Worm (Caenorhabditis elegans): Measurements from ENCODE around the gene srh-98.

- TF ChIP-seq nhr-77 (tag; optimal IDR thresholded peaks at IDR 0.05) (no peak), aha-1 (tag; optimal IDR thresholded peaks at IDR 0.05) (no peak), unc-62 (GFP tag; optimal IDR thresholded peaks at IDR 0.05) (no peak), grh-1 (GFP tag; IDR thresholded peaks at IDR 0.05) (no peak)
Observed at ce11 chrV:16258142-16258541, 22.6 kb upstream of the srh-98 start, which contains the start of gene nhr-218.

Data from whole organism, L1 larva.